Fruit fly (Drosophila melanogaster) whole organism, embryonic: ENCODE results near the gene CG12661.
A peak's percentile ranks its signal among the peaks of the same experiment; 100 is the strongest.

ENCODE experiments used
- Asciz ChIP-seq: fragments of 200-800 bp; sonication (Bioruptor generic); optimal IDR thresholded peaks from 2 replicates; lab custom pipeline; 2017; ENCODE audit warnings: missing biosample characterization, mild to moderate bottlenecking, missing genetic modification characterization, missing genetic modification reagents
- Atf6 ChIP-seq: fragments of 200-800 bp; sonication (Bioruptor generic); IDR thresholded peaks from 2 replicates; pipeline ENCODE4 v1.3.6; 2022; ENCODE audit warnings: missing biosample characterization, missing genetic modification characterization
- Awh ChIP-seq: fragments of 200-800 bp; sonication (Bioruptor generic); IDR thresholded peaks from 2 replicates; pipeline ENCODE4, ENCODE4 v1.3.6; 2022; ENCODE audit warnings: missing biosample characterization, missing genetic modification characterization
- B-H1 ChIP-seq: fragments of 200-800 bp; sonication (Bioruptor generic); IDR thresholded peaks from 3 replicates; pipeline ENCODE4 v1.3.6; 2022; ENCODE audit warnings: missing biosample characterization, missing genetic modification characterization
- BEAF-32 ChIP-seq: fragments of 200-800 bp; sonication (Bioruptor generic); optimal IDR thresholded peaks from 3 replicates; lab custom pipeline; 2017; ENCODE audit warnings: missing biosample characterization, missing genetic modification characterization, mild to moderate bottlenecking, moderate library complexity, missing genetic modification reagents
- BtbVII ChIP-seq: fragments of 200-800 bp; sonication (Bioruptor generic); optimal IDR thresholded peaks from 3 replicates; lab custom pipeline; 2017; ENCODE audit warnings: missing biosample characterization, mild to moderate bottlenecking, missing genetic modification characterization
- C15 ChIP-seq: fragments of 200-800 bp; sonication (Bioruptor generic); IDR thresholded peaks from 3 replicates; pipeline ENCODE4 v1.3.6; 2022; ENCODE audit warnings: missing biosample characterization, missing genetic modification characterization
- CG10431 ChIP-seq: fragments of 200-800 bp; sonication (Bioruptor generic); optimal IDR thresholded peaks from 3 replicates; lab custom pipeline; 2018; ENCODE audit warnings: missing biosample characterization, mild to moderate bottlenecking, missing genetic modification characterization
- CG12071 ChIP-seq: fragments of 200-800 bp; sonication (Bioruptor generic); optimal IDR thresholded peaks from 3 replicates; lab custom pipeline; 2018; ENCODE audit warnings: missing biosample characterization, mild to moderate bottlenecking, missing genetic modification characterization
- CG12236 ChIP-seq: fragments of 200-800 bp; sonication (Bioruptor generic); optimal IDR thresholded peaks from 2 replicates; lab custom pipeline; 2016; ENCODE audit warnings: missing biosample characterization, missing genetic modification characterization
- CG14441 ChIP-seq: fragments of 200-800 bp; sonication (Bioruptor generic); IDR thresholded peaks from 2 replicates; pipeline ENCODE4 v1.3.6; 2022; ENCODE audit warnings: missing biosample characterization, missing genetic modification characterization
- CG1602 ChIP-seq: fragments of 200-800 bp; sonication (Bioruptor generic); optimal IDR thresholded peaks from 3 replicates; lab custom pipeline; 2016; ENCODE audit warnings: missing biosample characterization, missing genetic modification characterization
- CG18619 ChIP-seq: fragments of 200-800 bp; sonication (Bioruptor generic); optimal IDR thresholded peaks from 3 replicates; lab custom pipeline; 2017; ENCODE audit warnings: missing biosample characterization, mild to moderate bottlenecking, missing genetic modification characterization
- CG2199 ChIP-seq: fragments of 200-800 bp; sonication (Bioruptor generic); IDR thresholded peaks from 3 replicates; pipeline ENCODE4 v1.3.6; 2022; ENCODE audit warnings: missing biosample characterization, missing genetic modification characterization
- CG2678 ChIP-seq: fragments of 200-800 bp; sonication (Bioruptor generic); optimal IDR thresholded peaks from 3 replicates; lab custom pipeline; 2019; ENCODE audit warnings: missing biosample characterization, mild to moderate bottlenecking, missing genetic modification characterization, moderate library complexity
- CG2889 ChIP-seq: fragments of 200-800 bp; sonication (Bioruptor generic); IDR thresholded peaks from 3 replicates; pipeline ENCODE4 v1.3.6; 2022; ENCODE audit warnings: missing biosample characterization, missing genetic modification characterization
- CG4617 ChIP-seq: fragments of 200-800 bp; sonication (Bioruptor generic); optimal IDR thresholded peaks from 3 replicates; lab custom pipeline; 2016; ENCODE audit warnings: missing biosample characterization, missing genetic modification characterization, borderline replicate concordance
- CG4820 ChIP-seq: fragments of 200-800 bp; sonication (Bioruptor generic); optimal IDR thresholded peaks from 3 replicates; lab custom pipeline; 2016; ENCODE audit warnings: missing biosample characterization, missing genetic modification characterization
- CG5245 ChIP-seq: fragments of 200-800 bp; sonication (Bioruptor generic); optimal IDR thresholded peaks from 3 replicates; lab custom pipeline; 2016; ENCODE audit warnings: missing biosample characterization, missing genetic modification characterization
- CG7271 ChIP-seq: fragments of 200-800 bp; sonication (Bioruptor generic); optimal IDR thresholded peaks from 2 replicates; lab custom pipeline; 2018; ENCODE audit warnings: missing biosample characterization, mild to moderate bottlenecking, missing genetic modification characterization, moderate library complexity
- CG7987 ChIP-seq: fragments of 200-800 bp; sonication (Bioruptor generic); optimal IDR thresholded peaks from 2 replicates; lab custom pipeline; 2018; ENCODE audit warnings: missing biosample characterization, mild to moderate bottlenecking, missing genetic modification characterization, moderate library complexity
- CG8290 ChIP-seq, 3 experiments: fragments of 200-800 bp; sonication (Bioruptor generic); optimal IDR thresholded peaks; 2 replicates each; lab custom pipeline; 2016 to 2019; ENCODE audit warnings: missing biosample characterization in 3 of 3, missing genetic modification characterization in 3 of 3, mild to moderate bottlenecking in 2 of 3, moderate library complexity in 1 of 3
- CG8765 ChIP-seq: fragments of 200-800 bp; sonication (Bioruptor generic); IDR thresholded peaks from 2 replicates; pipeline ENCODE4 v1.3.6; 2022; ENCODE audit warnings: missing biosample characterization, missing genetic modification characterization
- CG9876 ChIP-seq: fragments of 200-800 bp; sonication (Bioruptor generic); optimal IDR thresholded peaks from 2 replicates; lab custom pipeline; 2016; ENCODE audit warnings: missing biosample characterization, missing genetic modification characterization
- Elba2 ChIP-seq: fragments of 200-800 bp; sonication (Bioruptor generic); optimal IDR thresholded peaks from 3 replicates; lab custom pipeline; 2016; ENCODE audit warnings: missing biosample characterization, missing genetic modification characterization
- H15 ChIP-seq: fragments of 200-800 bp; sonication (Bioruptor generic); IDR thresholded peaks from 3 replicates; pipeline ENCODE4 v1.3.6; 2022; ENCODE audit warnings: missing biosample characterization, missing genetic modification characterization
- Hand ChIP-seq: fragments of 200-800 bp; sonication (Bioruptor generic); optimal IDR thresholded peaks from 2 replicates; lab custom pipeline; 2017; ENCODE audit warnings: mild to moderate bottlenecking, missing biosample characterization, missing genetic modification reagents, missing genetic modification characterization
- NFAT ChIP-seq: fragments of 200-800 bp; sonication (Bioruptor generic); IDR thresholded peaks from 2 replicates; pipeline ENCODE4 v1.3.6; 2022; ENCODE audit warnings: missing biosample characterization, missing genetic modification characterization
- Nf-YB ChIP-seq: fragments of 200-800 bp; sonication (Bioruptor generic); optimal IDR thresholded peaks from 3 replicates; lab custom pipeline; 2019; ENCODE audit warnings: missing biosample characterization, mild to moderate bottlenecking, missing genetic modification characterization, moderate library complexity
- Tbp ChIP-seq: fragments of >200 bp; optimal IDR thresholded peaks from 2 replicates; lab custom pipeline; 2018; ENCODE audit warnings: missing biosample characterization, missing genetic modification characterization
- Vsx1 ChIP-seq: fragments of 200-800 bp; sonication (Bioruptor generic); optimal IDR thresholded peaks from 2 replicates; lab custom pipeline; 2017; ENCODE audit warnings: missing biosample characterization, mild to moderate bottlenecking, missing genetic modification characterization, missing genetic modification reagents
- YL-1 ChIP-seq: fragments of 200-800 bp; sonication (Bioruptor generic); optimal IDR thresholded peaks from 3 replicates; lab custom pipeline; 2017; ENCODE audit warnings: missing biosample characterization, mild to moderate bottlenecking, missing genetic modification characterization
- aop ChIP-seq: fragments of 200-800 bp; sonication (Bioruptor generic); IDR thresholded peaks from 2 replicates; pipeline ENCODE4 v1.3.6; 2022; ENCODE audit warnings: missing biosample characterization, missing genetic modification characterization
- crol ChIP-seq: fragments of 200-800 bp; sonication (Bioruptor generic); IDR thresholded peaks from 2 replicates; pipeline ENCODE4 v1.3.6; 2022; ENCODE audit warnings: missing biosample characterization, missing genetic modification characterization
- dmrt11E ChIP-seq: fragments of 200-800 bp; sonication (Bioruptor generic); optimal IDR thresholded peaks from 3 replicates; lab custom pipeline; 2018; ENCODE audit warnings: missing biosample characterization, mild to moderate bottlenecking, missing genetic modification characterization, moderate library complexity
- dmrt99B ChIP-seq: fragments of 200-800 bp; sonication (Bioruptor generic); optimal IDR thresholded peaks from 2 replicates; lab custom pipeline; 2018; ENCODE audit warnings: missing biosample characterization, mild to moderate bottlenecking, missing genetic modification characterization, moderate library complexity
- ems ChIP-seq: fragments of 200-800 bp; sonication (Bioruptor generic); optimal IDR thresholded peaks from 3 replicates; lab custom pipeline; 2016; ENCODE audit warnings: missing biosample characterization, missing genetic modification characterization
- esg ChIP-seq: fragments of 200-800 bp; sonication (Bioruptor generic); conservative IDR thresholded peaks from 2 replicates; pipeline ENCODE4 v1.3.6; 2022; ENCODE audit warnings: missing biosample characterization, missing genetic modification characterization
- fu2 ChIP-seq: fragments of 200-800 bp; sonication (Bioruptor generic); optimal IDR thresholded peaks from 2 replicates; lab custom pipeline; 2016; ENCODE audit warnings: missing biosample characterization, missing genetic modification characterization
- gcm2 ChIP-seq: fragments of 200-800 bp; sonication (Bioruptor generic); optimal IDR thresholded peaks from 2 replicates; lab custom pipeline; 2016; ENCODE audit warnings: missing biosample characterization, missing genetic modification characterization
- gro ChIP-seq: fragments of 200-800 bp; sonication (Bioruptor generic); optimal IDR thresholded peaks from 2 replicates; lab custom pipeline; 2016; ENCODE audit warnings: missing biosample characterization, missing genetic modification characterization
- jing ChIP-seq: fragments of 200-800 bp; sonication (Bioruptor generic); optimal IDR thresholded peaks from 2 replicates; lab custom pipeline; 2018; ENCODE audit warnings: missing biosample characterization, mild to moderate bottlenecking, missing genetic modification characterization
- lola ChIP-seq, 3 experiments: fragments of >200 bp in 2 of 3; fragments of 200-800 bp in 1 of 3; sonication (Bioruptor generic) in 1 of 3; optimal IDR thresholded peaks; 2 replicates each; lab custom pipeline; 2017 to 2019; ENCODE audit warnings: missing biosample characterization in 3 of 3, missing genetic modification characterization in 3 of 3, mild to moderate bottlenecking in 1 of 3, moderate library complexity in 1 of 3
- maf-S ChIP-seq: fragments of 200-800 bp; sonication (Bioruptor generic); optimal IDR thresholded peaks from 2 replicates; lab custom pipeline; 2016; ENCODE audit warnings: missing biosample characterization, missing genetic modification characterization
- ranshi ChIP-seq: fragments of 200-800 bp; sonication (Bioruptor generic); IDR thresholded peaks from 2 replicates; pipeline ENCODE4 v1.3.6; 2022; ENCODE audit warnings: missing biosample characterization, missing genetic modification characterization
- repo ChIP-seq: fragments of 200-800 bp; sonication (Bioruptor generic); optimal IDR thresholded peaks from 2 replicates; lab custom pipeline; 2016; ENCODE audit warnings: missing biosample characterization, missing genetic modification characterization
- row ChIP-seq: fragments of 200-800 bp; sonication (Bioruptor generic); IDR thresholded peaks from 3 replicates; pipeline ENCODE4 v1.3.6; 2022; ENCODE audit warnings: missing biosample characterization, missing genetic modification characterization
- tna ChIP-seq: fragments of 200-800 bp; sonication (Bioruptor generic); IDR thresholded peaks from 2 replicates; pipeline ENCODE4 v1.3.6; 2022; ENCODE audit warnings: missing biosample characterization, missing genetic modification characterization; ENCODE audit not compliant: partially characterized antibody
- wek ChIP-seq: fragments of 200-800 bp; sonication (Bioruptor generic); optimal IDR thresholded peaks from 3 replicates; lab custom pipeline; 2018; ENCODE audit warnings: missing biosample characterization, mild to moderate bottlenecking, missing genetic modification characterization, moderate library complexity
- zen2 ChIP-seq: fragments of 200-800 bp; sonication (Bioruptor generic); IDR thresholded peaks from 3 replicates; pipeline ENCODE4 v1.3.6; 2022; ENCODE audit warnings: missing biosample characterization, missing genetic modification characterization; ENCODE audit not compliant: partially characterized antibody

The CG12661 gene

DNA sequence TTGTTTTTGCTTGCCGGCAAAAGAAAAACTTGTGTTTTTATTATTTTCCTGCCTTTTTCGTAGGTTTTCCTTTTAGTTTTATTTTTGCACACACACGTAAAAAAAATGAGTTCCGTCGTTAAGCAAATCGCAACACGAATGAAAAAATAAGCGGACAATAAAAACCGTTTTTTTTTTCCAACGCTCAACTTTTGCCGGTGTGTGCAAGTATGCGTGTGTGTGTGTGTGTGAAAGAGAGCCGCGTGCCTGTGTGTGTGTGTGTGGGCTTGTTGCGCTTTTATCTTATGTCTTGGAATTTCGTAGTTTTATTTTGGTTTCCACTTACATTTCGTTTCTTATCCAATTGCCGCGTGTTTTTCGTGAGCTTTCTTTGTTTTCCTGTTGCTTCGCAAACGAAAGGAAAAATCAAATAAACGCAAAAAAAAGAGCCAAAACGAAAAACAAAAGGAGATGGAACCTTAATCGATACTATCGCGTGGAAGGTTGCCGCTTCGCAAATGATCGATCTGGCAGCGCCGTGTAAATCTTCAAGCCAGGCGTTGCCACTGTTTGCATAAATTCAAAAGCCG, 25.5 kb downstream of the CG12661 start, which contains the start of gene Moe (continued):
- TF ChIP-seq Vsx1 (GFP tag; lab: Kevin White, UChicago), result no peak
- TF ChIP-seq CG4820 (GFP tag; lab: Kevin White, UChicago), result peak; percentile 40
- no peak for TF ChIP-seq Asciz (GFP tag; lab: Kevin White, UChicago)
- no peak for TF ChIP-seq lola (GFP tag; optimal IDR thresholded peaks at IDR 0.05; lab: Kevin White, UChicago)
- TF ChIP-seq CG18619 (GFP tag; lab: Kevin White, UChicago), result no peak
- TF ChIP-seq B-H1 (GFP tag; lab: Robert Waterston, UW), result no peak
- no peak for TF ChIP-seq gcm2 (GFP tag; lab: Kevin White, UChicago)
- TF ChIP-seq maf-S (GFP tag; lab: Kevin White, UChicago), result peak; percentile 64
- TF ChIP-seq H15 (GFP tag; lab: Robert Waterston, UW), result no peak
- no peak for TF ChIP-seq CG7271 (tag; lab: Kevin White, UChicago)
- peak; percentile 4 for TF ChIP-seq CG5245 (GFP tag; lab: Kevin White, UChicago)
- peak; percentile 4 for TF ChIP-seq dmrt99B
- TF ChIP-seq repo (GFP tag; lab: Kevin White, UChicago), result peak; percentile 41
- TF ChIP-seq NFAT (GFP tag; lab: Robert Waterston, UW), result peak; percentile 78
- peak; percentile 30; the same call in 1 of the 2 replicates for TF ChIP-seq CG14441 (GFP tag; lab: Robert Waterston, UW)
- TF ChIP-seq BEAF-32, result peak; percentile 87
- peak; percentile 25 for TF ChIP-seq CG7987 (GFP tag; lab: Kevin White, UChicago)
- TF ChIP-seq CG12236 (GFP tag; lab: Kevin White, UChicago), result no peak
- TF ChIP-seq aop (GFP tag; lab: Robert Waterston, UW), result no peak
- no peak for TF ChIP-seq Tbp (GFP tag; lab: Kevin White, UChicago)
- no peak for TF ChIP-seq C15
- TF ChIP-seq BtbVII (GFP tag; lab: Kevin White, UChicago), result no peak
- TF ChIP-seq ranshi (GFP tag; lab: Robert Waterston, UW), result no peak; the same call in 1 of the 2 replicates
- TF ChIP-seq Awh (GFP tag; lab: Robert Waterston, UW), result no peak
- TF ChIP-seq zen2 (GFP tag; lab: Robert Waterston, UW), result peak; percentile 51; the same call in 1 of the 3 replicates
- TF ChIP-seq Nf-YB (GFP tag; lab: Kevin White, UChicago), result no peak
- TF ChIP-seq YL-1 (GFP tag; lab: Kevin White, UChicago), result peak; percentile 1
- TF ChIP-seq wek (GFP tag; lab: Kevin White, UChicago), result no peak
- TF ChIP-seq gro (GFP tag; lab: Kevin White, UChicago), result peak; percentile 58
- TF ChIP-seq crol (GFP tag; lab: Robert Waterston, UW), result no peak
- peak; percentile 75 for TF ChIP-seq row (GFP tag; lab: Robert Waterston, UW)
- TF ChIP-seq CG1602 (GFP tag; lab: Kevin White, UChicago), result peak; percentile 22
- peak; percentile 36 for TF ChIP-seq CG9876 (GFP tag; lab: Kevin White, UChicago)
- TF ChIP-seq CG2199 (GFP tag; lab: Robert Waterston, UW), result no peak
- peak; percentile 4 for TF ChIP-seq CG2678
- no peak for TF ChIP-seq CG12071 (GFP tag; lab: Kevin White, UChicago)
- peak; percentile 12 for TF ChIP-seq CG8290 (GFP tag; optimal IDR thresholded peaks at IDR 0.05; lab: Kevin White, UChicago)
- TF ChIP-seq CG8290 (tag; optimal IDR thresholded peaks at IDR 0.05; lab: Kevin White, UChicago), result peak in 1 of 2 experiments; percentile 16
- peak; percentile 54; the same call in 1 of the 2 replicates for TF ChIP-seq tna
- peak; percentile 19; the same call in 1 of the 2 replicates for TF ChIP-seq CG8765
- no peak for TF ChIP-seq esg (GFP tag; lab: Robert Waterston, UW)
- TF ChIP-seq ems (GFP tag; lab: Kevin White, UChicago), result peak; percentile 54
- no peak for TF ChIP-seq CG2889 (GFP tag; lab: Robert Waterston, UW)
- TF ChIP-seq CG10431 (GFP tag; lab: Kevin White, UChicago), result no peak
- peak; percentile 36; the same call in 1 of the 2 replicates for TF ChIP-seq Atf6 (GFP tag; lab: Robert Waterston, UW)
- TF ChIP-seq Elba2, result no peak
- no peak for TF ChIP-seq jing (GFP tag; lab: Kevin White, UChicago)
- peak; percentile 51 for TF ChIP-seq fu2 (GFP tag; lab: Kevin White, UChicago)
- no peak for TF ChIP-seq Hand
- TF ChIP-seq dmrt11E (tag; lab: Kevin White, UChicago), result no peak
- TF ChIP-seq CG4617 (GFP tag; lab: Kevin White, UChicago), result peak; percentile 85
